Worm (Caenorhabditis elegans): ENCODE measurements around the gene T10B5.8.

- no peak for TF ChIP-seq ama-1 (optimal IDR thresholded peaks at IDR 0.05)
- no peak for TF ChIP-seq tbx-37 (GFP tag; conservative IDR thresholded peaks at IDR 0.05)
- no peak for TF ChIP-seq F13C5.2 (tag; optimal IDR thresholded peaks at IDR 0.05)
- TF ChIP-seq hnd-1 (tag; optimal IDR thresholded peaks at IDR 0.05): no peak
- no peak for TF ChIP-seq hmbx-1 (tag; optimal IDR thresholded peaks at IDR 0.05)
- no peak for TF ChIP-seq scrt-1 (GFP tag; IDR thresholded peaks at IDR 0.05)
- TF ChIP-seq B0310.2 (tag; optimal IDR thresholded peaks at IDR 0.05): no peak
- 0 out of 2 replicates have a peak, but pooled peaks have one; percentile 16 for TF ChIP-seq sea-1 (GFP tag; conservative IDR thresholded peaks at IDR 0.05)
- TF ChIP-seq flt-1 (GFP tag; IDR thresholded peaks at IDR 0.05): no peak
- no peak for TF ChIP-seq tbx-11 (GFP tag; IDR thresholded peaks at IDR 0.05)
- no peak for TF ChIP-seq hmg-4 (GFP tag; optimal IDR thresholded peaks at IDR 0.05)
- TF ChIP-seq aly-1 (tag; optimal IDR thresholded peaks at IDR 0.05): no peak
- no peak for TF ChIP-seq ceh-36 (tag; optimal IDR thresholded peaks at IDR 0.05)
- TF ChIP-seq pes-1 (GFP tag; IDR thresholded peaks at IDR 0.05): no peak
These were observed 36.0 kb upstream of the T10B5.8 start for ce11 chrV:1805724-1806316.
